Fruit fly (Drosophila melanogaster) whole organism: Measurements from ENCODE around the gene pie.

Experiments used
- CG8478 ChIP-seq: fragments of >200 bp; optimal IDR thresholded peaks from 2 replicates; lab custom pipeline; 2018; ENCODE audit warnings: inconsistent platforms
- Dll ChIP-seq: fragments of >200 bp; optimal IDR thresholded peaks from 2 replicates; lab custom pipeline; 2017
- EcR ChIP-seq, 2 experiments: fragments of >200 bp; optimal IDR thresholded peaks; 2 replicates each; lab custom pipeline; 2017; ENCODE audit warnings: missing biosample characterization in 2 of 2, missing genetic modification characterization in 2 of 2, missing genetic modification reagents in 2 of 2
- pan ChIP-seq: fragments of >200 bp; optimal IDR thresholded peaks from 2 replicates; lab custom pipeline; 2017
- psq ChIP-seq: fragments of >200 bp; optimal IDR thresholded peaks from 2 replicates; lab custom pipeline; 2017
- usp ChIP-seq: fragments of >200 bp; optimal IDR thresholded peaks from 2 replicates; lab custom pipeline; 2017; ENCODE audit warnings: missing biosample characterization, missing genetic modification characterization, mixed read lengths

- TF ChIP-seq pan (lab: Kevin White, UChicago) (no peak), EcR (GFP tag; optimal IDR thresholded peaks at IDR 0.05; lab: Kevin White, UChicago) (no peak), Dll (lab: Kevin White, UChicago) (no peak), usp (no peak), psq (lab: Kevin White, UChicago) (no peak), CG8478 (lab: Kevin White, UChicago) (no peak)
Measured at dm6 chr2L:10386208-10386805, 36.3 kb downstream of the pie start, which contains the start of the genes Cdk1 and mRpS7.
